Worm (Caenorhabditis elegans): ENCODE data around the gene str-164.

DNA sequence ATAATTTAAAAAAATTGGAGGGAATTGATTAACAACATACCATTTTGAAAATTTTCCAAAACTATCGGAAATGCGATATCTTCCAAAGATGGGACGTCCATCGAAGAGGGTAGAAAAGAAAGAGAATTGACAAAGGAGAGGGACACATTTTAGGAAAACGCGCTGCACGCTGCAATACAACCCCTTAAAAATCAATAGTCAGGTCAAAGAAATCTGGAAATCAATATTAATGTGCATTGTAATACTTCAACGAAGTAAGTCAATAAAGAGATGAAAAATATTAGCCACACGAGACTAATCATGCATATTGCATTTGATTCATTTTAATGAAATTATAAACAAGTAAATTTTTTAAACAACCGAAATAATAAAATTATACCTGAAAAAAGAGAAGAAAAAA is 8.9 kb downstream of the str-164 start, which contains the start of gene Y9C9A.13:
- TF ChIP-seq elt-3 (tag; optimal IDR thresholded peaks at IDR 0.05) (no peak), ama-1 (optimal IDR thresholded peaks at IDR 0.05) (no peak), snpc-4 (tag; optimal IDR thresholded peaks at IDR 0.05) (no peak), skn-1 (tag; optimal IDR thresholded peaks at IDR 0.05) (no peak), fkh-10 (GFP tag; optimal IDR thresholded peaks at IDR 0.05) (no peak), mdl-1 (tag; optimal IDR thresholded peaks at IDR 0.05) (no peak), ceh-82 (tag; optimal IDR thresholded peaks at IDR 0.05) (no peak), unc-62 (GFP tag; optimal IDR thresholded peaks at IDR 0.05) (no peak), nhr-67 (tag; optimal IDR thresholded peaks at IDR 0.05) (no peak), elt-2 (tag; optimal IDR thresholded peaks at IDR 0.05) (no peak)

All from whole organism, L3 larva.